Fruit fly (Drosophila melanogaster) whole organism, prepupa: ENCODE results near the gene CG10600.
A peak's percentile ranks its signal among the peaks of the same experiment; 100 is the strongest.

Experiments
- Blimp-1 ChIP-seq: fragments of 200-800 bp; sonication (Bioruptor generic); optimal IDR thresholded peaks from 3 replicates; lab custom pipeline; 2017; ENCODE audit warnings: missing biosample characterization, missing genetic modification characterization, mild to moderate bottlenecking, moderate library complexity, missing genetic modification reagents
- CG10631 ChIP-seq: fragments of 200-800 bp; sonication (Bioruptor generic); optimal IDR thresholded peaks from 2 replicates; lab custom pipeline; 2016; ENCODE audit warnings: missing biosample characterization, missing genetic modification characterization
- CG10669 ChIP-seq: fragments of 200-800 bp; sonication (Bioruptor generic); optimal IDR thresholded peaks from 3 replicates; lab custom pipeline; 2018; ENCODE audit warnings: missing biosample characterization, mild to moderate bottlenecking, missing genetic modification characterization, moderate library complexity
- CG11294 ChIP-seq: fragments of 200-800 bp; sonication (Bioruptor generic); IDR thresholded peaks from 2 replicates; pipeline ENCODE4 v1.3.6; 2022; ENCODE audit warnings: missing biosample characterization, missing genetic modification characterization
- CG11762 ChIP-seq: fragments of 200-800 bp; sonication (Bioruptor generic); optimal IDR thresholded peaks from 3 replicates; lab custom pipeline; 2016; ENCODE audit warnings: missing biosample characterization, missing genetic modification characterization; ENCODE audit not compliant: insufficient read depth
- CG15336 ChIP-seq: fragments of 200-800 bp; sonication (Bioruptor generic); IDR thresholded peaks from 2 replicates; pipeline ENCODE4 v1.3.6; 2022; ENCODE audit warnings: missing biosample characterization, missing genetic modification characterization
- CG1621 ChIP-seq: fragments of 200-800 bp; sonication (Bioruptor generic); optimal IDR thresholded peaks from 3 replicates; lab custom pipeline; 2018; ENCODE audit warnings: missing biosample characterization, mild to moderate bottlenecking, missing genetic modification characterization
- CG16779 ChIP-seq: fragments of 200-800 bp; sonication (Bioruptor generic); optimal IDR thresholded peaks from 3 replicates; lab custom pipeline; 2017; ENCODE audit warnings: missing biosample characterization, mild to moderate bottlenecking, missing genetic modification characterization
- CG3919 ChIP-seq: fragments of 200-800 bp; sonication (Bioruptor generic); optimal IDR thresholded peaks from 3 replicates; lab custom pipeline; 2016; ENCODE audit warnings: missing biosample characterization, missing genetic modification characterization
- CG6163 ChIP-seq: fragments of 200-800 bp; sonication (Bioruptor generic); IDR thresholded peaks from 3 replicates; pipeline ENCODE4 v1.3.6; 2022; ENCODE audit warnings: missing biosample characterization, missing genetic modification characterization
- CG6808 ChIP-seq: fragments of 200-800 bp; sonication (Bioruptor generic); optimal IDR thresholded peaks from 3 replicates; lab custom pipeline; 2017; ENCODE audit warnings: missing biosample characterization, missing genetic modification characterization, mild to moderate bottlenecking, moderate library complexity, missing genetic modification reagents
- CG6854 ChIP-seq: fragments of 200-800 bp; sonication (Bioruptor generic); optimal IDR thresholded peaks from 2 replicates; lab custom pipeline; 2017; ENCODE audit warnings: missing biosample characterization, mild to moderate bottlenecking, missing genetic modification characterization
- CG7368 ChIP-seq: fragments of 200-800 bp; sonication (Bioruptor generic); optimal IDR thresholded peaks from 3 replicates; lab custom pipeline; 2016; ENCODE audit warnings: missing biosample characterization, missing genetic modification characterization
- CG8319 ChIP-seq: fragments of 200-800 bp; sonication (Bioruptor generic); optimal IDR thresholded peaks from 3 replicates; lab custom pipeline; 2016; ENCODE audit warnings: missing biosample characterization, missing genetic modification characterization
- CG9139 ChIP-seq: fragments of 200-800 bp; sonication (Bioruptor generic); optimal IDR thresholded peaks from 3 replicates; lab custom pipeline; 2017; ENCODE audit warnings: missing biosample characterization, mild to moderate bottlenecking, missing genetic modification characterization
- Eip75B ChIP-seq: fragments of 200-800 bp; sonication (Bioruptor generic); optimal IDR thresholded peaks from 3 replicates; lab custom pipeline; 2016; ENCODE audit warnings: missing biosample characterization, missing genetic modification characterization
- Eip78C ChIP-seq: fragments of 200-800 bp; sonication (Bioruptor generic); peaks from one replicate; lab custom pipeline; 2016; ENCODE audit warnings: missing biosample characterization, missing genetic modification characterization
- Eip93F ChIP-seq: fragments of 200-800 bp; sonication (Bioruptor generic); optimal IDR thresholded peaks from 2 replicates; lab custom pipeline; 2016; ENCODE audit warnings: missing biosample characterization, mild to moderate bottlenecking, missing genetic modification characterization
- Ets21C ChIP-seq: fragments of 200-800 bp; sonication (Bioruptor generic); optimal IDR thresholded peaks from 3 replicates; lab custom pipeline; 2016; ENCODE audit warnings: missing biosample characterization, missing genetic modification characterization
- Ets96B ChIP-seq: fragments of 200-800 bp; optimal IDR thresholded peaks from 2 replicates; lab custom pipeline; 2019; ENCODE audit warnings: missing biosample characterization, mild to moderate bottlenecking, missing genetic modification characterization, moderate library complexity
- Gug ChIP-seq: fragments of 200-800 bp; sonication (Bioruptor generic); IDR thresholded peaks from 2 replicates; pipeline ENCODE4 v1.3.6; 2022; ENCODE audit warnings: missing biosample characterization, missing genetic modification characterization
- Hr38 ChIP-seq: sonication (Bioruptor generic); optimal IDR thresholded peaks from 2 replicates; lab custom pipeline; 2016; ENCODE audit warnings: missing biosample characterization, missing genetic modification characterization
- Hr4 ChIP-seq: fragments of 200-800 bp; sonication (Bioruptor generic); optimal IDR thresholded peaks from 3 replicates; lab custom pipeline; 2016; ENCODE audit warnings: missing biosample characterization, missing genetic modification characterization
- Lpt ChIP-seq: fragments of 200-800 bp; sonication (Bioruptor generic); optimal IDR thresholded peaks from 3 replicates; lab custom pipeline; 2016; ENCODE audit warnings: missing biosample characterization, missing genetic modification characterization
- Sox102F ChIP-seq: fragments of 200-800 bp; sonication (Bioruptor generic); optimal IDR thresholded peaks from 2 replicates; lab custom pipeline; 2016; ENCODE audit warnings: missing biosample characterization, mild to moderate bottlenecking, missing genetic modification characterization
- achi ChIP-seq: fragments of 200-800 bp; sonication (Bioruptor generic); optimal IDR thresholded peaks from 3 replicates; lab custom pipeline; 2016; ENCODE audit warnings: missing biosample characterization, missing genetic modification characterization
- acj6 ChIP-seq: fragments of 200-800 bp; sonication (Bioruptor generic); optimal IDR thresholded peaks from 3 replicates; lab custom pipeline; 2016; ENCODE audit warnings: missing biosample characterization, missing genetic modification characterization
- dsx ChIP-seq: fragments of 200-800 bp; optimal IDR thresholded peaks from 3 replicates; lab custom pipeline; 2019; ENCODE audit warnings: missing biosample characterization, mild to moderate bottlenecking, missing genetic modification characterization, moderate library complexity; ENCODE audit not compliant: poor library complexity, severe bottlenecking
- eg ChIP-seq: fragments of 200-800 bp; sonication (Bioruptor generic); IDR thresholded peaks from 3 replicates; pipeline ENCODE4 v1.3.6; 2022; ENCODE audit warnings: missing biosample characterization, missing genetic modification characterization
- esn ChIP-seq: fragments of 200-800 bp; sonication (Bioruptor generic); optimal IDR thresholded peaks from 2 replicates; lab custom pipeline; 2016; ENCODE audit warnings: missing biosample characterization, mild to moderate bottlenecking, missing genetic modification characterization, moderate library complexity
- fd59A ChIP-seq: fragments of 200-800 bp; sonication (Bioruptor generic); optimal IDR thresholded peaks from 2 replicates; lab custom pipeline; 2017; ENCODE audit warnings: missing biosample characterization, mild to moderate bottlenecking, missing genetic modification characterization, missing genetic modification reagents
- lz ChIP-seq: fragments of 200-800 bp; sonication (Bioruptor generic); optimal IDR thresholded peaks from 3 replicates; lab custom pipeline; 2016; ENCODE audit warnings: missing biosample characterization, missing genetic modification characterization
- net ChIP-seq: fragments of 200-800 bp; sonication (Bioruptor generic); optimal IDR thresholded peaks from 3 replicates; lab custom pipeline; 2016; ENCODE audit warnings: missing biosample characterization, missing genetic modification characterization
- pdm3 ChIP-seq: fragments of 200-800 bp; sonication (Bioruptor generic); optimal IDR thresholded peaks from 3 replicates; lab custom pipeline; 2016; ENCODE audit warnings: missing biosample characterization, missing genetic modification characterization
- salr ChIP-seq, 2 experiments: fragments of 200-800 bp; sonication (Bioruptor generic); optimal IDR thresholded peaks; 3 replicates each; lab custom pipeline; 2016 to 2018; ENCODE audit warnings: missing biosample characterization in 2 of 2, missing genetic modification characterization in 2 of 2, mild to moderate bottlenecking in 1 of 2
- svp ChIP-seq: fragments of 200-800 bp; sonication (Bioruptor generic); peaks from one replicate; lab custom pipeline; 2016; ENCODE audit warnings: missing biosample characterization, missing genetic modification characterization
- topi ChIP-seq: fragments of 200-800 bp; sonication (Bioruptor generic); optimal IDR thresholded peaks from 3 replicates; lab custom pipeline; 2016; ENCODE audit warnings: missing biosample characterization, missing genetic modification characterization
- vri ChIP-seq: fragments of 200-800 bp; sonication (Bioruptor generic); optimal IDR thresholded peaks from 3 replicates; lab custom pipeline; 2016; ENCODE audit warnings: missing biosample characterization, mild to moderate bottlenecking, missing genetic modification characterization

CG10600 gene

DNA sequence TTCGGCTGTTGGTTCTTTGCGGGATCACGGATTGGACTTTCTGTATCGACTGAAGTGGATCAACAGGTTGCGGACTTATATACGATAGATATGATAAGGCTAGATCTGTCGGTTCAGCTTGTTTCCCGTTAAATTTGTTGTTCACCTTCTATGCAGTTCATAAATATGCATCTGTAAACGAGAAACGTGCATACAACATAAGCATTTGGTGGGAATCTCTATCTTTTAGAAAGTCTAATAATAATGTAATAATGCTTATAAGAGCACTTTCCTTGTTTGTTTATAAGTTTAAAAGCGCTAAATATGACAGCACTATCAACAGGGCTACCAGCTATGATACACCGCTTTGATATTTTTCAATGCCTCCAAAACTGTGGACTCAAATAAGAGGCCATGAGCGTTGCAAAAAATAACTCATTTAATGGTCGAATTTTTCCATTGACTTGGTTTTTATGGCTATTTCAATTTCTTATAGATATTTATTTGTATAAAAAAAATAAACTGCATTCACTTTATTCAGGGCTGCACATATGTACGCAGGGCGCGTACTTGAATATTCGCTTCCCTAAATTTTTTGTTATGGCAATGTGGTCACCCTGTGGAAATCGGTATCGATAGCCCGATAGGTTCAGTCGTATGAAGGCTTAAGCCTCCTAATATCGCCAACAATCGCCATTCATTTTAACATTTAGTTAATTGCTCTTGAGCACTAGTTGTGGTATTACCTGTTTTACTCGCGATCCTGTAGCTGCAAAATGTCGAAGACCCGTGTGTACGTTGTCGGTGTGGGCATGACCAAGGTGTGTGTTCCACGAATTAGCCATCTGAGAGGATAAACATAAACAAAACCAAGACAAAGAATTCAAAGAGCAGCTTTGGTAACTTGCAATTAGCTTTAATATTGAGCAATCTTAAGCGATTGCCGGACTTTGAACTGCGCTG is 8.6 kb downstream of the CG10600 start, which contains the start of the genes CG17597 and ScpX (continued):
- TF ChIP-seq achi (peak; percentile 65), salr (GFP tag; optimal IDR thresholded peaks at IDR 0.05; lab: Kevin White, UChicago) (peak; percentile 18 to 56), fd59A (GFP tag; lab: Kevin White, UChicago) (peak; percentile 5), pdm3 (GFP tag; lab: Kevin White, UChicago) (peak; percentile 74), Sox102F (GFP tag; lab: Kevin White, UChicago) (peak; percentile 57), CG16779 (tag; lab: Kevin White, UChicago) (peak; percentile 64), CG9139 (peak; percentile 25), vri (peak; percentile 22), Eip75B (GFP tag; lab: Kevin White, UChicago) (peak; percentile 66), CG6808 (GFP tag; lab: Kevin White, UChicago) (peak; percentile 48), CG10631 (GFP tag; lab: Kevin White, UChicago) (peak; percentile 78), Eip78C (GFP tag; lab: Kevin White, UChicago) (peak; percentile 69), Gug (GFP tag; lab: Robert Waterston, UW) (no peak), Ets21C (GFP tag; lab: Kevin White, UChicago) (no peak), net (GFP tag; lab: Kevin White, UChicago) (no peak), Hr4 (peak; percentile 76), CG7368 (GFP tag; lab: Kevin White, UChicago) (no peak), acj6 (GFP tag; lab: Kevin White, UChicago) (no peak), Ets96B (tag; lab: Kevin White, UChicago) (peak; percentile 62), CG10669 (GFP tag; lab: Kevin White, UChicago) (peak; percentile 40), CG11294 (GFP tag; lab: Robert Waterston, UW) (no peak), CG11762 (GFP tag; lab: Kevin White, UChicago) (no peak), Hr38 (GFP tag; lab: Kevin White, UChicago) (no peak), esn (peak; percentile 76), Blimp-1 (no peak), eg (GFP tag; lab: Robert Waterston, UW) (0 out of 3 replicates have a peak, but pooled peaks have one; percentile 17)
- TF ChIP-seq, all 60 proteins: peak for 45

DNA sequence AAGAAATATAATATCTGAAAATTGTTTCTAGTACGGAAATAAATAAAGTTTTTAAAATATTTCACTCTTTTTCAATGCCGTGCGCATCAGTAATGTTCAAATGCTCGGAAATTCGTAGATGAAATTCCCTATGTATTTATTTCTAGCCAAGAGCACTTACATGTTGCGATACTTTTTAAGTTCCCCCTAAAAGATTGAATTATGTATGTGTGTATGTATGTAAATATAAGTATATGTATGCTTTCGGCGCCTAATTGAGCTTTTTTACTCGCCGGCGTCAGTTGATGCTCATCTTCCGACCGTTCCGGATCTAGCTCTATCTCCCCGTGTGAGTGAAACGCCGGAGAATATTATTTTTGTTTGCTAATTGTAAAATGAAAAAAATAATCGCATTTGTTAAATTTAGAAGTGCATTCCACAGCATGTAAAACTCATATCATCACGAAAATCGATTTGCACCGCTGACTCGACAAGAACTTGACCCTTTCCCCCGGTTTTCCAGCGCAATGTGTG is 12.9 kb downstream of the CG10600 start, which contains the start of gene Ugt36E1:
TSS of gene Ugt36E1 (plus strand) at position 275 of the 513 bp plus-strand sequence.
- TF ChIP-seq svp (GFP tag; lab: Kevin White, UChicago) (peak; percentile 53), CG8319 (no peak)

DNA sequence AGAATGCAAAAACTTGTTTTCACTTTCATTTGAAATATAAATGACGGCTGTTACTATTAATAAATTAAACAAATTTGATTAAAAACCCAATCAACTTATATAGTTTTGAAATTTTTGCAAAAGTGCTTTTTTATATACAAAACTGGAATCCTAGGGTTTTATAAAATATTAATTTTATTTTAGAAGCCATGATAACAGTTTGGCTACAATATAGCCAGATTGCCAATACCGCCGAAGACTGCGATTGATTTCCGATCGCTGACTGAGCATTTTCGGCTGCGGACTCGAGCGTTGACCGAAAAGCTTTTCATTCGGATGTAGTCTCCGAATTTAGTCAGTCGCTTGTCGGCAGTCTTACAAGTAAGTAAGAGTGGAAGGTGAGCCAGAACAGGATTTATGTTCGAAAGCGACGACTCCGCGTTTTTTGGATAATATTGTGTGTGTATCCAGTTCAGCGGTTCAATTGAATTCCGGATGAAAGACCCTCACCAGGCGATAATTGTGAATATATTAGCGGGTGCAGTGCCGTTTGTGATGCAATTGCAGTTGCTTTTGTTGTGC is 16.2 kb downstream of the CG10600 start, which contains the start of gene Ugt36D1:
TSS of gene Ugt36D1 (plus strand) at position 306 of the 561 bp plus-strand sequence.
- peak; percentile 19 for TF ChIP-seq CG3919 (GFP tag; lab: Kevin White, UChicago)
- TF ChIP-seq CG6854 (GFP tag; lab: Kevin White, UChicago) = peak; percentile 76
- TF ChIP-seq CG10669 (GFP tag; lab: Kevin White, UChicago) = no peak
- peak; percentile 41 for TF ChIP-seq Eip78C (GFP tag; lab: Kevin White, UChicago)
- TF ChIP-seq CG6163 (GFP tag; lab: Robert Waterston, UW) = peak; percentile 50; the same call in 2 of the 3 replicates
- TF ChIP-seq net (GFP tag; lab: Kevin White, UChicago) = no peak
- TF ChIP-seq esn = peak; percentile 22
- peak; percentile 13 for TF ChIP-seq Eip75B (GFP tag; lab: Kevin White, UChicago)
- peak; percentile 14 for TF ChIP-seq Hr4
- peak; percentile 7 for TF ChIP-seq lz
- peak; percentile 82 for TF ChIP-seq svp (GFP tag; lab: Kevin White, UChicago)
- TF ChIP-seq Sox102F (GFP tag; lab: Kevin White, UChicago) = peak; percentile 4
- peak; percentile 55 for TF ChIP-seq Eip93F (GFP tag; lab: Kevin White, UChicago)
- no peak for TF ChIP-seq CG8319
- peak; percentile 82 for TF ChIP-seq vri
- no peak for TF ChIP-seq Lpt (GFP tag; lab: Kevin White, UChicago)
- peak; percentile 37; the same call in 1 of the 2 replicates for TF ChIP-seq CG15336 (GFP tag; lab: Robert Waterston, UW)
- TF ChIP-seq Blimp-1 = peak; percentile 92
- peak; percentile 30 for TF ChIP-seq topi
- no peak for TF ChIP-seq CG11294 (GFP tag; lab: Robert Waterston, UW)
- TF ChIP-seq CG1621 (tag; lab: Kevin White, UChicago) = peak; percentile 25
- peak; percentile 11 for TF ChIP-seq dsx (GFP tag; lab: Kevin White, UChicago)
